Worm (Caenorhabditis elegans): Measurements from ENCODE around the gene srw-33.

- no peak for TF ChIP-seq hmbx-1 (tag; optimal IDR thresholded peaks at IDR 0.05)
- TF ChIP-seq ama-1 (optimal IDR thresholded peaks at IDR 0.05), result no peak
- TF ChIP-seq aly-1 (tag; optimal IDR thresholded peaks at IDR 0.05), result no peak
- TF ChIP-seq B0310.2 (tag; optimal IDR thresholded peaks at IDR 0.05), result no peak
- TF ChIP-seq tbx-11 (GFP tag; IDR thresholded peaks at IDR 0.05), result no peak
- TF ChIP-seq ets-7 (tag; optimal IDR thresholded peaks at IDR 0.05), result no peak
- TF ChIP-seq tra-4 (tag; optimal IDR thresholded peaks at IDR 0.05), result no peak
- TF ChIP-seq flt-1 (GFP tag; IDR thresholded peaks at IDR 0.05), result no peak
- no peak for TF ChIP-seq F13C5.2 (tag; optimal IDR thresholded peaks at IDR 0.05)
Observed at ce11 chrV:15479825-15480224, 28.5 kb upstream of the srw-33 start.

All from whole organism, early embryonic.